Worm (Caenorhabditis elegans) whole organism, young adult: Measurements from ENCODE around the gene acp-1.
"Not testable (repeated sequence)": the region's sequence is repeated elsewhere in the genome, so short reads cannot be mapped to it uniquely, and the experiment has no call there.

ENCODE experiments used
- F39B2.1 ChIP-seq: fragments of 200-800 bp; sonication (Bioruptor generic); IDR thresholded peaks from 2 replicates; pipeline ENCODE4 v1.3.6; 2022; ENCODE audit warnings: missing genetic modification reagents, missing genetic modification characterization, missing compliant biosample characterization
- F49E8.2 ChIP-seq: sonication (generic microtip); optimal IDR thresholded peaks from 3 replicates; lab custom pipeline; 2017; ENCODE audit warnings: missing genetic modification characterization, mild to moderate bottlenecking, missing compliant biosample characterization, antibody characterized with exemption, moderate library complexity; ENCODE audit not compliant: insufficient read depth
- aptf-2 ChIP-seq: fragments of 200-800 bp; sonication (Bioruptor generic); conservative IDR thresholded peaks from 2 replicates; pipeline ENCODE4 v1.3.6; 2022; ENCODE audit warnings: missing genetic modification reagents, missing genetic modification characterization, missing compliant biosample characterization
- bed-1 ChIP-seq: fragments of 200-800 bp; sonication (Bioruptor generic); IDR thresholded peaks from 2 replicates; pipeline ENCODE4 v1.3.6; 2022; ENCODE audit warnings: missing genetic modification reagents, missing genetic modification characterization, missing compliant biosample characterization
- hlh-12 ChIP-seq: sonication (generic microtip); optimal IDR thresholded peaks from 2 replicates; lab custom pipeline; 2016; ENCODE audit warnings: missing genetic modification characterization, missing compliant biosample characterization
- let-526 ChIP-seq: fragments of 200-800 bp; sonication (Bioruptor generic); IDR thresholded peaks from 2 replicates; pipeline ENCODE4 v1.3.6; 2022; ENCODE audit warnings: missing genetic modification reagents, missing genetic modification characterization, missing compliant biosample characterization
- madf-3 ChIP-seq: fragments of 200-800 bp; sonication (Bioruptor generic); IDR thresholded peaks from 2 replicates; pipeline ENCODE4 v1.3.6; 2022; ENCODE audit warnings: missing genetic modification reagents, missing genetic modification characterization, missing compliant biosample characterization
- nfya-1 ChIP-seq: sonication (generic microtip); optimal IDR thresholded peaks from 2 replicates; lab custom pipeline; 2017; ENCODE audit warnings: antibody characterized with exemption, missing compliant biosample characterization, missing genetic modification characterization, borderline replicate concordance; ENCODE audit not compliant: insufficient read depth
- tbx-9 ChIP-seq: sonication (generic microtip); optimal IDR thresholded peaks from 2 replicates; lab custom pipeline; 2016; ENCODE audit warnings: borderline replicate concordance, missing genetic modification characterization, inconsistent platforms, missing compliant biosample characterization
- tlf-1 ChIP-seq: fragments of 200-800 bp; sonication (Bioruptor generic); optimal IDR thresholded peaks from 2 replicates; lab custom pipeline; 2018; ENCODE audit warnings: mild to moderate bottlenecking, missing genetic modification characterization, missing compliant biosample characterization
- unc-130 ChIP-seq: sonication (generic microtip); optimal IDR thresholded peaks from 2 replicates; lab custom pipeline; 2016; ENCODE audit warnings: missing genetic modification reagents, missing genetic modification characterization, missing compliant biosample characterization

DNA sequence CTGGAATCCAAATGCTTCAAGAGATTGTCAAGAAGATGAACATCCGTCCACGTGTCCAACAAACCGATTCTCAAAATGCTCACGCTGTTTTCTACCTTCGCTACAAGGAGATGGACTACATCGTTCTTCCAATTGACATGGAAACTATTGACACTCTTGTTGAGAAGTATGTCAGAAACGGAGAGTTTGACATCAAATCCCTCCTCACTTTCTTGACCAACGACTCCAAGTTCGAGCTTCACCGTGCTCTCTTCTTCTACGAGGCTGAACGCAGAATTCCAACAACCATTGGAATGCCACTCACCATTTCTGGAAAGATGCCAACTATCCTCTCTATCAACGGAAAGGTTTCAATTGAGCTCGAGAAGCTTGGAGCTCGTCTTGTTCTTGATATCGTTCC is 20.6 kb upstream of the acp-1 start:
- not testable (repeated sequence) for TF ChIP-seq aptf-2 (GFP tag; lab: Robert Waterston, UW); let-526 (GFP tag; lab: Robert Waterston, UW); F39B2.1 (GFP tag; lab: Robert Waterston, UW); madf-3 (GFP tag; lab: Robert Waterston, UW); tlf-1; unc-130; F49E8.2 (tag; lab: Kevin White, UChicago); nfya-1 (tag; lab: Kevin White, UChicago); bed-1 (GFP tag; lab: Robert Waterston, UW); tbx-9; hlh-12
